Fruit fly (Drosophila melanogaster) whole organism, adult: Measurements from ENCODE around the gene Ctl2.

Experiments
- CG11617 ChIP-seq: fragments of 200-800 bp; sonication (Bioruptor generic); optimal IDR thresholded peaks from 2 replicates; lab custom pipeline; 2017; ENCODE audit warnings: mild to moderate bottlenecking, missing biosample characterization, missing genetic modification reagents, missing genetic modification characterization
- CG12768 ChIP-seq: fragments of 200-800 bp; sonication (Bioruptor generic); optimal IDR thresholded peaks from 2 replicates; lab custom pipeline; 2017; ENCODE audit warnings: missing biosample characterization, missing genetic modification characterization, mild to moderate bottlenecking, moderate library complexity, missing genetic modification reagents
- CG5204 ChIP-seq: fragments of 200-800 bp; sonication (Bioruptor generic); optimal IDR thresholded peaks from 2 replicates; lab custom pipeline; 2016; ENCODE audit warnings: missing biosample characterization, missing genetic modification characterization
- Clk ChIP-seq: fragments of 200-800 bp; sonication (Bioruptor generic); optimal IDR thresholded peaks from 2 replicates; lab custom pipeline; 2017; ENCODE audit warnings: missing biosample characterization, missing genetic modification characterization
- Crg-1 ChIP-seq: fragments of 200-800 bp; sonication (Bioruptor generic); optimal IDR thresholded peaks from 2 replicates; lab custom pipeline; 2016; ENCODE audit warnings: missing biosample characterization, missing genetic modification characterization
- cic ChIP-seq: fragments of 200-800 bp; sonication (Bioruptor generic); optimal IDR thresholded peaks from 2 replicates; lab custom pipeline; 2017; ENCODE audit warnings: missing biosample characterization, mild to moderate bottlenecking, missing genetic modification characterization, moderate library complexity
- kay ChIP-seq: fragments of 200-800 bp; sonication (Bioruptor generic); peaks from one replicate; lab custom pipeline; 2016; ENCODE audit warnings: missing biosample characterization, missing genetic modification characterization, borderline replicate concordance
- tj ChIP-seq: fragments of 200-800 bp; sonication (Bioruptor generic); optimal IDR thresholded peaks from 3 replicates; lab custom pipeline; 2017; ENCODE audit warnings: missing biosample characterization, mild to moderate bottlenecking, missing genetic modification characterization, moderate library complexity

DNA sequence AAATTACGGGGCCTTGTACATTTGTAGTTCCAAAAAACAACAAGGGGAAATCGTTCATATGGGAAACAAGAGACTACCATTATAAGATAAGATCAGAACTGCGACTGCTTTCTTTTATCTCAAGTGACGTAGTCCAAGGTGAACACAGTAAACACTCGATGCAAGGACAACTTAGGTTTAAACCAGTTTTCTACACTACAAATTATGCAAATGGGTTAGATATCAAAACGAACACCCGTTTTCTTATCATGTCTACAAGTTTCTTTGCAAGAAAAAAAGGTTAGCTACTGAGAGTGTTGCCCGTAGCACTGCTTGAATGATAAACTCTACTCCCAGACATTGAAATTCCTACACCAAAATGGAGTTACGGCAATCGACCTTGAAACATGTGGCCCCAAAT lies 958 bp downstream of the Ctl2 start:
- TF ChIP-seq tj (GFP tag; lab: Kevin White, UChicago) = no peak
- no peak for TF ChIP-seq CG12768 (GFP tag; lab: Kevin White, UChicago)
- no peak for TF ChIP-seq kay (GFP tag; lab: Kevin White, UChicago)
- TF ChIP-seq Crg-1 = peak; percentile 23
- no peak for TF ChIP-seq Clk (GFP tag; lab: Kevin White, UChicago)
- no peak for TF ChIP-seq CG5204 (GFP tag; lab: Kevin White, UChicago)
- TF ChIP-seq cic (GFP tag; lab: Kevin White, UChicago) = no peak
- TF ChIP-seq CG11617 (GFP tag; lab: Kevin White, UChicago) = peak; percentile 4
